Worm (Caenorhabditis elegans) whole organism, young adult: ENCODE measurements around the gene nfki-1.
A peak's percentile ranks its signal among the peaks of the same experiment; 100 is the strongest.

ENCODE experiments used
- B0261.1 ChIP-seq: sonication (generic microtip); optimal IDR thresholded peaks from 2 replicates; lab custom pipeline; 2016; ENCODE audit warnings: mild to moderate bottlenecking, missing genetic modification characterization, moderate library complexity, missing compliant biosample characterization
- C06A6.2 ChIP-seq: fragments of 200-800 bp; sonication (Bioruptor generic); conservative IDR thresholded peaks from 2 replicates; pipeline ENCODE4 v1.3.6; 2022; ENCODE audit warnings: missing genetic modification characterization, missing compliant biosample characterization
- D2030.7 ChIP-seq: fragments of 200-800 bp; sonication (Bioruptor generic); IDR thresholded peaks from 2 replicates; pipeline ENCODE4 v1.3.6; 2022; ENCODE audit warnings: missing genetic modification reagents, missing genetic modification characterization, missing compliant biosample characterization
- F10E7.11 ChIP-seq: sonication (generic microtip); optimal IDR thresholded peaks from 2 replicates; lab custom pipeline; 2017; ENCODE audit warnings: mild to moderate bottlenecking, missing genetic modification characterization, moderate library complexity, missing compliant biosample characterization
- F57A8.1 ChIP-seq: fragments of 200-800 bp; sonication (Bioruptor generic); optimal IDR thresholded peaks from 2 replicates; lab custom pipeline; 2018; ENCODE audit warnings: mild to moderate bottlenecking, missing genetic modification characterization, moderate library complexity, missing compliant biosample characterization
- F57C9.4 ChIP-seq: sonication (generic microtip); optimal IDR thresholded peaks from 2 replicates; lab custom pipeline; 2017; ENCODE audit warnings: mild to moderate bottlenecking, missing genetic modification characterization, missing compliant biosample characterization
- K11D2.4 ChIP-seq: fragments of 200-800 bp; sonication (Bioruptor generic); IDR thresholded peaks from 2 replicates; pipeline ENCODE4 v1.3.6; 2022; ENCODE audit warnings: missing genetic modification reagents, missing genetic modification characterization, missing compliant biosample characterization
- K12H6.12 ChIP-seq: fragments of 200-800 bp; sonication (Bioruptor generic); optimal IDR thresholded peaks from 2 replicates; lab custom pipeline; 2018; ENCODE audit warnings: mild to moderate bottlenecking, missing genetic modification characterization, missing compliant biosample characterization
- Y53G8AR.9 ChIP-seq: fragments of 200-800 bp; sonication (Bioruptor generic); conservative IDR thresholded peaks from 2 replicates; pipeline ENCODE4 v1.3.6; 2022; ENCODE audit warnings: missing genetic modification reagents, missing genetic modification characterization, missing compliant biosample characterization
- Y67H2A.10 ChIP-seq: fragments of 200-800 bp; sonication (Bioruptor generic); conservative IDR thresholded peaks from 2 replicates; pipeline ENCODE4 v1.3.6; 2022; ENCODE audit warnings: missing genetic modification reagents, missing genetic modification characterization, missing compliant biosample characterization
- ZK185.1 ChIP-seq: sonication (generic microtip); optimal IDR thresholded peaks from 2 replicates; lab custom pipeline; 2016; ENCODE audit warnings: mild to moderate bottlenecking, missing genetic modification characterization, missing compliant biosample characterization; ENCODE audit not compliant: poor library complexity, severe bottlenecking
- bed-1 ChIP-seq: fragments of 200-800 bp; sonication (Bioruptor generic); IDR thresholded peaks from 2 replicates; pipeline ENCODE4 v1.3.6; 2022; ENCODE audit warnings: missing genetic modification reagents, missing genetic modification characterization, missing compliant biosample characterization
- cebp-1 ChIP-seq, 2 experiments: fragments of 200-800 bp in 1 of 2; sonication (Bioruptor generic) in 1 of 2; sonication (generic microtip) in 1 of 2; IDR thresholded peaks in 1 of 2; optimal IDR thresholded peaks in 1 of 2; 2 replicates each; pipeline versions ENCODE4 v1.3.6 to Lab custom; 2017 to 2022; ENCODE audit warnings: missing compliant biosample characterization in 2 of 2, missing genetic modification characterization in 2 of 2, mild to moderate bottlenecking in 1 of 2, missing genetic modification reagents in 1 of 2, moderate library complexity in 1 of 2
- ceh-27 ChIP-seq: fragments of 200-800 bp; sonication (Bioruptor generic); optimal IDR thresholded peaks from 2 replicates; lab custom pipeline; 2018; ENCODE audit warnings: mild to moderate bottlenecking, missing genetic modification characterization, moderate library complexity, missing compliant biosample characterization
- chd-7 ChIP-seq: sonication (generic microtip); optimal IDR thresholded peaks from 2 replicates; lab custom pipeline; 2016; ENCODE audit warnings: mild to moderate bottlenecking, missing genetic modification characterization, moderate library complexity, missing compliant biosample characterization
- dpff-1 ChIP-seq: sonication (generic microtip); optimal IDR thresholded peaks from 2 replicates; lab custom pipeline; 2017; ENCODE audit warnings: mild to moderate bottlenecking, missing genetic modification characterization, missing compliant biosample characterization
- egl-18 ChIP-seq: fragments of 200-800 bp; sonication (Bioruptor generic); IDR thresholded peaks from 2 replicates; pipeline ENCODE4 v1.3.6; 2022; ENCODE audit warnings: missing genetic modification reagents, missing genetic modification characterization, missing compliant biosample characterization
- egrh-3 ChIP-seq: fragments of 200-800 bp; sonication (Bioruptor generic); IDR thresholded peaks from 2 replicates; pipeline ENCODE4 v1.3.6; 2022; ENCODE audit warnings: missing genetic modification reagents, missing genetic modification characterization, missing compliant biosample characterization
- ekl-4 ChIP-seq: fragments of 200-800 bp; sonication (Bioruptor generic); IDR thresholded peaks from 2 replicates; pipeline ENCODE4 v1.3.6; 2022; ENCODE audit warnings: missing genetic modification reagents, missing genetic modification characterization, missing compliant biosample characterization
- hmg-1.2 ChIP-seq: fragments of 200-800 bp; sonication (Bioruptor generic); IDR thresholded peaks from 2 replicates; pipeline ENCODE4 v1.3.6; 2022; ENCODE audit warnings: missing genetic modification reagents, missing genetic modification characterization, missing compliant biosample characterization
- let-526 ChIP-seq: fragments of 200-800 bp; sonication (Bioruptor generic); IDR thresholded peaks from 2 replicates; pipeline ENCODE4 v1.3.6; 2022; ENCODE audit warnings: missing genetic modification reagents, missing genetic modification characterization, missing compliant biosample characterization
- let-607 ChIP-seq, 2 experiments: fragments of 200-800 bp in 1 of 2; sonication (Bioruptor generic) in 1 of 2; sonication (generic microtip) in 1 of 2; optimal IDR thresholded peaks; 2 replicates each; lab custom pipeline; 2016 to 2018; ENCODE audit warnings: mild to moderate bottlenecking in 2 of 2, missing compliant biosample characterization in 2 of 2, missing genetic modification characterization in 2 of 2, moderate library complexity in 2 of 2, missing genotype in 1 of 2
- lin-35 ChIP-seq, 3 experiments: fragments of 150-350 bp in 2 of 3; sonication (generic microtip) in 1 of 3; optimal IDR thresholded peaks; 2 replicates each; lab custom pipeline; 2014 to 2018; ENCODE audit warnings: missing biosample characterization in 3 of 3, missing genetic modification characterization in 3 of 3, missing genetic modification reagents in 3 of 3
- lin-40 ChIP-seq: sonication (generic microtip); optimal IDR thresholded peaks from 2 replicates; lab custom pipeline; 2016; ENCODE audit warnings: missing genetic modification characterization, mild to moderate bottlenecking, missing compliant biosample characterization, missing genotype, missing genetic modification reagents
- lsl-1 ChIP-seq: fragments of 200-800 bp; sonication (Bioruptor generic); optimal IDR thresholded peaks from 2 replicates; lab custom pipeline; 2018; ENCODE audit warnings: mild to moderate bottlenecking, missing genetic modification characterization, moderate library complexity, missing compliant biosample characterization
- madf-10 ChIP-seq: sonication (generic microtip); optimal IDR thresholded peaks from 2 replicates; lab custom pipeline; 2016; ENCODE audit warnings: mild to moderate bottlenecking, missing genetic modification characterization, missing compliant biosample characterization
- madf-3 ChIP-seq: fragments of 200-800 bp; sonication (Bioruptor generic); IDR thresholded peaks from 2 replicates; pipeline ENCODE4 v1.3.6; 2022; ENCODE audit warnings: missing genetic modification reagents, missing genetic modification characterization, missing compliant biosample characterization
- nfyb-1 ChIP-seq: fragments of 200-800 bp; sonication (Bioruptor generic); IDR thresholded peaks from 2 replicates; pipeline ENCODE4 v1.3.6; 2022; ENCODE audit warnings: missing genetic modification reagents, missing genetic modification characterization, missing compliant biosample characterization
- nhr-120 ChIP-seq: fragments of 200-800 bp; sonication (Bioruptor generic); IDR thresholded peaks from 2 replicates; pipeline ENCODE4 v1.3.6; 2022; ENCODE audit warnings: missing genetic modification characterization, missing compliant biosample characterization
- pbrm-1 ChIP-seq: fragments of 200-800 bp; sonication (Bioruptor generic); IDR thresholded peaks from 2 replicates; pipeline ENCODE4 v1.3.6; 2022; ENCODE audit warnings: missing genetic modification reagents, missing genetic modification characterization, missing compliant biosample characterization
- pha-4 ChIP-seq: fragments of 150-350 bp; sonication (generic microtip); optimal IDR thresholded peaks from 2 replicates; lab custom pipeline; 2014; ENCODE audit warnings: missing biosample characterization, missing genetic modification reagents, missing genetic modification characterization
- rec-8 ChIP-seq, 2 experiments: sonication (generic microtip); optimal IDR thresholded peaks; 2 replicates each; lab custom pipeline; 2016; ENCODE audit warnings: mild to moderate bottlenecking in 2 of 2, missing genetic modification characterization in 2 of 2, missing genetic modification reagents in 2 of 2, missing genotype in 2 of 2, missing biosample characterization in 1 of 2, missing compliant biosample characterization in 1 of 2, moderate library complexity in 1 of 2
- sdz-38 ChIP-seq: sonication (generic microtip); optimal IDR thresholded peaks from 2 replicates; lab custom pipeline; 2016; ENCODE audit warnings: missing genotype, missing genetic modification characterization, missing compliant biosample characterization
- snpc-1.3 ChIP-seq: sonication (generic microtip); optimal IDR thresholded peaks from 2 replicates; lab custom pipeline; 2017; ENCODE audit warnings: missing genetic modification characterization, mild to moderate bottlenecking, missing compliant biosample characterization, antibody characterized with exemption, moderate library complexity, missing genotype, missing genetic modification reagents; ENCODE audit not compliant: insufficient read depth
- snpc-4 ChIP-seq, 5 experiments: fragments of 150-350 bp in 1 of 5; sonication (generic microtip) in 4 of 5; optimal IDR thresholded peaks; 2 replicates each; lab custom pipeline; 2014 to 2018; ENCODE audit warnings: missing genetic modification characterization in 5 of 5, missing biosample characterization in 3 of 5, antibody characterized with exemption in 2 of 5, mild to moderate bottlenecking in 2 of 5, missing compliant biosample characterization in 2 of 5, missing genotype in 2 of 5, moderate library complexity in 2 of 5, missing genetic modification reagents in 1 of 5
- somi-1 ChIP-seq: fragments of 200-800 bp; sonication (Bioruptor generic); optimal IDR thresholded peaks from 2 replicates; lab custom pipeline; 2018; ENCODE audit warnings: mild to moderate bottlenecking, missing genetic modification characterization, missing compliant biosample characterization
- tbx-9 ChIP-seq: sonication (generic microtip); optimal IDR thresholded peaks from 2 replicates; lab custom pipeline; 2016; ENCODE audit warnings: borderline replicate concordance, missing genetic modification characterization, inconsistent platforms, missing compliant biosample characterization
- tlf-1 ChIP-seq: fragments of 200-800 bp; sonication (Bioruptor generic); optimal IDR thresholded peaks from 2 replicates; lab custom pipeline; 2018; ENCODE audit warnings: mild to moderate bottlenecking, missing genetic modification characterization, missing compliant biosample characterization
- unc-130 ChIP-seq: sonication (generic microtip); optimal IDR thresholded peaks from 2 replicates; lab custom pipeline; 2016; ENCODE audit warnings: missing genetic modification reagents, missing genetic modification characterization, missing compliant biosample characterization
- zfh-2 ChIP-seq: fragments of 200-800 bp; sonication (Bioruptor generic); conservative IDR thresholded peaks from 2 replicates; pipeline ENCODE4 v1.3.6; 2022; ENCODE audit warnings: missing genetic modification reagents, missing genetic modification characterization, missing compliant biosample characterization
- zim-3 ChIP-seq: sonication (generic microtip); optimal IDR thresholded peaks from 2 replicates; lab custom pipeline; 2017; ENCODE audit warnings: mild to moderate bottlenecking, missing genetic modification characterization, moderate library complexity, missing compliant biosample characterization

nfki-1 gene

DNA sequence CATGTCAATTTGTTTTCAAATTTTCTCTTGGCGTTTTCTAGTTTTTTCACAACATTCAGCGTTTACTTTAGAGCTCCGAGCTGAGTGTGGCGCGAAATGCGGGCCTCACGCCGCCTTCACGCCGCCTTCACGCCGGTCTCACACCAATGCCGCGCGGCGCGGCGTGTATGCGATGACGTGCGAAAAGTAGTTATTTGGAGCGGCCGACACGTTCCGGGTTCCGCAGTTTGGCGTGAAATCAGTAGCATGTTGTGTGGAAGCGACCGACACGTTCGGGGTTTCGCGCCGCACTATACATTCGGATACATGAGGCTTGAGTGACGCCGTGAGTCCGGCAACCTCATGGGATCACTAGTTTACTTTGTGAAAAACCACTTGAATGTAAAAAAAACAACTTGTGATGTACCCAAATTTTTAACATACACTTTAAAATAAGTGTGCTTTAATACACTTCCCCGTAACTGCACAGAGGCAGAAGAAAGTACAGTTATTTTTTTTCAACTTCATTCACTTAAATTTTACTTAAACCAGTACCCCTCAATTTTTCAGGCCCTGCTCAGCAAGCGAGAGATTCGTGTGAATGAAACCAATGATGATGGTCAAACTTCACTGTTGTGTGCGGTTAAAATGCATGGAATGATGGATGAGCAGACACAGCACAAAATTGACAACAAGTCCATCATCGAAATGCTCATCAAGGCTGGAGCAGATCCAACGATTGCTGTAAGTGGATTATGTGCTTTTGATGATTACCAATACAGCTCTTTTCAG is 7.3 kb downstream of the nfki-1 start:
- no peak for TF ChIP-seq F57C9.4 (tag; lab: Kevin White, UChicago)
- no peak for TF ChIP-seq cebp-1 (GFP tag; IDR thresholded peaks at IDR 0.05; lab: Robert Waterston, UW)
- TF ChIP-seq cebp-1 (tag; optimal IDR thresholded peaks at IDR 0.05; lab: Kevin White, UChicago) = peak; percentile 23
- 0 out of 2 replicates have a peak, but pooled peaks have one; percentile 75 for TF ChIP-seq nhr-120 (GFP tag; lab: Robert Waterston, UW)
- no peak for TF ChIP-seq lsl-1
- TF ChIP-seq madf-10 (tag; lab: Kevin White, UChicago) = no peak
- no peak for TF ChIP-seq let-607 (tag; optimal IDR thresholded peaks at IDR 0.05; lab: Kevin White, UChicago)
- TF ChIP-seq lin-40 = no peak
- TF ChIP-seq madf-3 (GFP tag; lab: Robert Waterston, UW) = 0 out of 2 replicates have a peak, but pooled peaks have one; percentile 11
- no peak for TF ChIP-seq unc-130
- TF ChIP-seq egl-18 (GFP tag; lab: Robert Waterston, UW) = no peak
- peak; percentile 32 for TF ChIP-seq ceh-27 (GFP tag; lab: Kevin White, UChicago)
- TF ChIP-seq dpff-1 = peak; percentile 19
- no peak for TF ChIP-seq zim-3 (tag; lab: Kevin White, UChicago)
- no peak for TF ChIP-seq snpc-1.3
- no peak for TF ChIP-seq Y67H2A.10
- no peak for TF ChIP-seq rec-8 (tag; optimal IDR thresholded peaks at IDR 0.05; lab: Kevin White, UChicago)
- peak; percentile 31; the same call in 1 of the 2 replicates for TF ChIP-seq egrh-3 (GFP tag; lab: Robert Waterston, UW)
- TF ChIP-seq bed-1 (GFP tag; lab: Robert Waterston, UW) = 0 out of 2 replicates have a peak, but pooled peaks have one; percentile 29
- no peak for TF ChIP-seq pha-4
- peak; percentile 89 for TF ChIP-seq zfh-2
- TF ChIP-seq snpc-4 (GFP tag; optimal IDR thresholded peaks at IDR 0.05; lab: Kevin White, UChicago) = no peak
- TF ChIP-seq snpc-4 (tag; optimal IDR thresholded peaks at IDR 0.05; lab: Kevin White, UChicago) = peak in 3 of 4 experiments; percentile 18 to 82 (median 78)
- 0 out of 2 replicates have a peak, but pooled peaks have one; percentile 43 for TF ChIP-seq pbrm-1 (GFP tag; lab: Robert Waterston, UW)

DNA sequence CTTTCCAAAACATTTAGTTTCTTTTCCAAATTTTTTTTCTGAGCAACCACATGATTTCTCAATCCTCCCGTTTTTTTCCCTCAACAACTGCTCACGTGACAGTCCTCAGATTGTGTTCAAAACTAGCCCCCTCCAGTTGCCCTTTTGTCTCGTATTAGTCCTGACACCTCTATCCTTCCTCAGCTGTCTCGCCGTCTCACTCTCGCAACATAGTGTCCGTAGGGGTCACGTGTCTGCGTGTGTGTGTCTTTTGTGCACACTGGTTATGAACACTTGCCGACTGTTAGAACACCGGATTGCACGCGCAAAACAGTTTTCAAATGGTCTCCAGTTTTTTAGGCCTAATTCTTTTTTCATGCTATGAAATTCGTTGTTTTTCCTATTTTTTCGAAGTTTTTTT is 10.2 kb downstream of the nfki-1 start:
- TF ChIP-seq madf-10 (tag; lab: Kevin White, UChicago) (peak; percentile 76), zim-3 (tag; lab: Kevin White, UChicago) (no peak), snpc-4 (GFP tag; optimal IDR thresholded peaks at IDR 0.05; lab: Kevin White, UChicago) (no peak), snpc-4 (tag; optimal IDR thresholded peaks at IDR 0.05; lab: Kevin White, UChicago) (peak in 2 of 4 experiments; percentile 38 to 40), tlf-1 (GFP tag; lab: Kevin White, UChicago) (peak; percentile 17), K11D2.4 (GFP tag; lab: Robert Waterston, UW) (peak; percentile 81), K12H6.12 (peak; percentile 80), ZK185.1 (tag; lab: Kevin White, UChicago) (peak; percentile 39), B0261.1 (tag; lab: Kevin White, UChicago) (no peak), rec-8 (tag; optimal IDR thresholded peaks at IDR 0.05; lab: Kevin White, UChicago) (no peak), hmg-1.2 (GFP tag; lab: Robert Waterston, UW) (peak; percentile 60; the same call in 1 of the 2 replicates), somi-1 (GFP tag; lab: Kevin White, UChicago) (peak; percentile 59), pbrm-1 (GFP tag; lab: Robert Waterston, UW) (0 out of 2 replicates have a peak, but pooled peaks have one; percentile 47), Y53G8AR.9 (GFP tag; lab: Robert Waterston, UW) (no peak), C06A6.2 (GFP tag; lab: Robert Waterston, UW) (peak; percentile 75), chd-7 (tag; lab: Kevin White, UChicago) (peak; percentile 60), lin-35 (GFP tag; optimal IDR thresholded peaks at IDR 0.05; lab: Kevin White, UChicago) (peak in 1 of 3 experiments; percentile 66), zfh-2 (peak; percentile 79), D2030.7 (GFP tag; lab: Robert Waterston, UW) (no peak), Y67H2A.10 (no peak; the same call in 1 of the 2 replicates), ceh-27 (GFP tag; lab: Kevin White, UChicago) (peak; percentile 82), let-526 (GFP tag; lab: Robert Waterston, UW) (peak; percentile 54; the same call in 1 of the 2 replicates), lin-40 (peak; percentile 58), F10E7.11 (tag; lab: Kevin White, UChicago) (no peak), tbx-9 (tag; lab: Kevin White, UChicago) (no peak), ekl-4 (0 out of 2 replicates have a peak, but pooled peaks have one; percentile 31), F57A8.1 (GFP tag; lab: Kevin White, UChicago) (no peak), sdz-38 (no peak), nfyb-1 (GFP tag; lab: Robert Waterston, UW) (0 out of 2 replicates have a peak, but pooled peaks have one; percentile 22)
